Worm (Caenorhabditis elegans): ENCODE measurements around the gene str-151.

ce11 chrV:16622754-16623261 is 46.8 kb downstream of the str-151 start, which contains the start of gene Y70C5A.2:
- TF ChIP-seq him-1 (tag; optimal IDR thresholded peaks at IDR 0.05) (no peak), dao-5 (tag; optimal IDR thresholded peaks at IDR 0.05) (no peak)
